Fruit fly (Drosophila melanogaster): ENCODE measurements around the gene CG43886.

- no peak for TF ChIP-seq insv (optimal IDR thresholded peaks at IDR 0.05)
- no peak for TF ChIP-seq ttk (optimal IDR thresholded peaks at IDR 0.05)
- TF ChIP-seq h (optimal IDR thresholded peaks at IDR 0.05) = no peak
- no peak for TF ChIP-seq Sin3A (optimal IDR thresholded peaks at IDR 0.05)
- TF ChIP-seq psq (optimal IDR thresholded peaks at IDR 0.05) = no peak
- no peak for TF ChIP-seq Myc (optimal IDR thresholded peaks at IDR 0.05)
Observed at dm6 chr3L:8191042-8191613, 31.6 kb upstream of the CG43886 start, which contains the start of gene MED24.

All from Kc167 (cell line).